1 fruit fly cellular context compared by ENCODE assay signal in genomic region chr3L:17007041-17007471, dm6.
TF ChIP-seq lines count a peak whose summit lies in the region.

No protein-coding gene starts in this region.

TF ChIP-seq in whole organism, embryonic, 481 proteins besides CTCF, POLR2A, EP300 and RAD21 (continued from another document and continues in another):
- no peak for TF ChIP-seq Dip2 (GFP tag; IDR thresholded peaks at IDR 0.05; lab: Robert Waterston, UW)
- no peak for TF ChIP-seq ERR (GFP tag; optimal IDR thresholded peaks at IDR 0.05; lab: Kevin White, UChicago)
- no peak for TF ChIP-seq TFAM (GFP tag; optimal IDR thresholded peaks at IDR 0.05; lab: Kevin White, UChicago)
- no peak for TF ChIP-seq h (optimal IDR thresholded peaks at IDR 0.05; lab: Kevin White, UChicago)
- no peak for TF ChIP-seq psq (GFP tag; optimal IDR thresholded peaks at IDR 0.05; lab: Kevin White, UChicago)
- no peak for TF ChIP-seq Sox100B (GFP tag; optimal IDR thresholded peaks at IDR 0.05; lab: Kevin White, UChicago)
- peak; percentile 53; the same call in 1 of the 2 replicates for TF ChIP-seq vvl (GFP tag; IDR thresholded peaks at IDR 0.05; lab: Robert Waterston, UW)
- no peak for TF ChIP-seq Chrac-16 (GFP tag; optimal IDR thresholded peaks at IDR 0.05; lab: Kevin White, UChicago)
- TF ChIP-seq CG11695 (GFP tag; IDR thresholded peaks at IDR 0.05; lab: Robert Waterston, UW), result peak; percentile 34; the same call in 1 of the 3 replicates
- TF ChIP-seq CG14050 (GFP tag; IDR thresholded peaks at IDR 0.05; lab: Robert Waterston, UW), result no peak
- no peak for TF ChIP-seq tll (GFP tag; optimal IDR thresholded peaks at IDR 0.05; lab: Kevin White, UChicago)
- no peak for TF ChIP-seq Dll (GFP tag; IDR thresholded peaks at IDR 0.05; lab: Robert Waterston, UW; ENCODE audit: partially characterized antibody)
- no peak for TF ChIP-seq bbx (GFP tag; IDR thresholded peaks at IDR 0.05; lab: Robert Waterston, UW; ENCODE audit: partially characterized antibody)
- peak; percentile 47 for TF ChIP-seq CG10543 (GFP tag; optimal IDR thresholded peaks at IDR 0.05; lab: Kevin White, UChicago)
- TF ChIP-seq Hr78 (GFP tag; optimal IDR thresholded peaks at IDR 0.05; lab: Kevin White, UChicago), result no peak
- TF ChIP-seq CG30403 (GFP tag; optimal IDR thresholded peaks at IDR 0.05; lab: Kevin White, UChicago), result peak; percentile 23
- no peak for TF ChIP-seq CG10431 (GFP tag; optimal IDR thresholded peaks at IDR 0.05; lab: Kevin White, UChicago)
- TF ChIP-seq CG8944 (GFP tag; optimal IDR thresholded peaks at IDR 0.05; lab: Kevin White, UChicago), result no peak
- TF ChIP-seq CG15696 (tag; optimal IDR thresholded peaks at IDR 0.05; lab: Kevin White, UChicago), result no peak
- TF ChIP-seq seq (GFP tag; IDR thresholded peaks at IDR 0.05; lab: Robert Waterston, UW), result peak; percentile 51; the same call in 1 of the 2 replicates
- TF ChIP-seq slbo (GFP tag; IDR thresholded peaks at IDR 0.05; lab: Robert Waterston, UW), result peak; percentile 76
- TF ChIP-seq bab2 (GFP tag; optimal IDR thresholded peaks at IDR 0.05; lab: Kevin White, UChicago), result no peak
- TF ChIP-seq HmgZ (tag; optimal IDR thresholded peaks at IDR 0.05; lab: Kevin White, UChicago), result peak; percentile 2
- no peak for TF ChIP-seq HLH4C (GFP tag; IDR thresholded peaks at IDR 0.05; lab: Robert Waterston, UW; ENCODE audit: partially characterized antibody)
- peak in 1 of 2 experiments; percentile 40 for TF ChIP-seq Hr51 (GFP tag; optimal IDR thresholded peaks at IDR 0.05; lab: Kevin White, UChicago)
- no peak for TF ChIP-seq amos (GFP tag; IDR thresholded peaks at IDR 0.05; lab: Robert Waterston, UW; ENCODE audit: partially characterized antibody)
- TF ChIP-seq CG12155 (GFP tag; optimal IDR thresholded peaks at IDR 0.05; lab: Kevin White, UChicago), result peak; percentile 9
- TF ChIP-seq Med (GFP tag; lab: Kevin White, UChicago), result peak; percentile 59
- peak; percentile 25 for TF ChIP-seq bcd (GFP tag; optimal IDR thresholded peaks at IDR 0.05; lab: Kevin White, UChicago)
- TF ChIP-seq chn (GFP tag; optimal IDR thresholded peaks at IDR 0.05; lab: Kevin White, UChicago), result no peak
- no peak for TF ChIP-seq CG3726 (GFP tag; IDR thresholded peaks at IDR 0.05; lab: Robert Waterston, UW)
- no peak for TF ChIP-seq CG11560 (tag; IDR thresholded peaks at IDR 0.05; lab: Robert Waterston, UW)
- TF ChIP-seq CG4282 (GFP tag; optimal IDR thresholded peaks at IDR 0.05; lab: Kevin White, UChicago), result no peak
- TF ChIP-seq CG4730 (GFP tag; IDR thresholded peaks at IDR 0.05; lab: Robert Waterston, UW), result no peak
- TF ChIP-seq ind (GFP tag; optimal IDR thresholded peaks at IDR 0.05; lab: Kevin White, UChicago), result peak; percentile 15
- TF ChIP-seq CG6854 (GFP tag; optimal IDR thresholded peaks at IDR 0.05; lab: Kevin White, UChicago), result peak; percentile 1
- TF ChIP-seq scrt (GFP tag; optimal IDR thresholded peaks at IDR 0.05; lab: Kevin White, UChicago), result no peak
- TF ChIP-seq Atf3 (GFP tag; optimal IDR thresholded peaks at IDR 0.05; lab: Kevin White, UChicago), result no peak
- no peak for TF ChIP-seq Sin3A (optimal IDR thresholded peaks at IDR 0.05; lab: Kevin White, UChicago)
- no peak for TF ChIP-seq kni (GFP tag; optimal IDR thresholded peaks at IDR 0.05; lab: Kevin White, UChicago)
- TF ChIP-seq CG12219 (GFP tag; optimal IDR thresholded peaks at IDR 0.05; lab: Kevin White, UChicago), result no peak
- TF ChIP-seq Taf1 (GFP tag; IDR thresholded peaks at IDR 0.05; lab: Robert Waterston, UW), result peak; percentile 42; the same call in 1 of the 2 replicates
- TF ChIP-seq ato (GFP tag; IDR thresholded peaks at IDR 0.05; lab: Robert Waterston, UW; ENCODE audit: partially characterized antibody), result no peak
- no peak for TF ChIP-seq YL-1 (GFP tag; optimal IDR thresholded peaks at IDR 0.05; lab: Kevin White, UChicago)
- TF ChIP-seq CG9437 (GFP tag; optimal IDR thresholded peaks at IDR 0.05; lab: Kevin White, UChicago), result peak; percentile 39
- peak; percentile 15; the same call in 1 of the 2 replicates for TF ChIP-seq CG11085 (GFP tag; IDR thresholded peaks at IDR 0.05; lab: Robert Waterston, UW)
- no peak for TF ChIP-seq HmgD (GFP tag; optimal IDR thresholded peaks at IDR 0.05; lab: Kevin White, UChicago)
- no peak for TF ChIP-seq en (GFP tag; optimal IDR thresholded peaks at IDR 0.05; lab: Kevin White, UChicago)
- TF ChIP-seq B-H2 (GFP tag; optimal IDR thresholded peaks at IDR 0.05; lab: Kevin White, UChicago), result no peak
- TF ChIP-seq CG8281 (tag; optimal IDR thresholded peaks at IDR 0.05; lab: Kevin White, UChicago), result no peak
- no peak for TF ChIP-seq so (GFP tag; IDR thresholded peaks at IDR 0.05; lab: Robert Waterston, UW)
- no peak for TF ChIP-seq sima (GFP tag; optimal IDR thresholded peaks at IDR 0.05; lab: Kevin White, UChicago)
- TF ChIP-seq CG31224 (GFP tag; IDR thresholded peaks at IDR 0.05; lab: Robert Waterston, UW), result peak; percentile 16; the same call in 1 of the 2 replicates
- no peak for TF ChIP-seq crp (GFP tag; optimal IDR thresholded peaks at IDR 0.05; lab: Kevin White, UChicago)
- no peak for TF ChIP-seq CG13296 (GFP tag; optimal IDR thresholded peaks at IDR 0.05; lab: Kevin White, UChicago)
- no peak for TF ChIP-seq zen (tag; optimal IDR thresholded peaks at IDR 0.05; lab: Kevin White, UChicago)
- no peak for TF ChIP-seq CG16813 (GFP tag; IDR thresholded peaks at IDR 0.05; lab: Robert Waterston, UW; ENCODE audit: partially characterized antibody)
- no peak for TF ChIP-seq luna (GFP tag; optimal IDR thresholded peaks at IDR 0.05; lab: Kevin White, UChicago)
- TF ChIP-seq CG10979 (tag; optimal IDR thresholded peaks at IDR 0.05; lab: Kevin White, UChicago), result peak; percentile 8
- no peak for TF ChIP-seq Nf-YA (GFP tag; IDR thresholded peaks at IDR 0.05; lab: Robert Waterston, UW)
- TF ChIP-seq CG4854 (GFP tag; optimal IDR thresholded peaks at IDR 0.05; lab: Kevin White, UChicago), result no peak
- TF ChIP-seq CG1792 (GFP tag; optimal IDR thresholded peaks at IDR 0.05; lab: Kevin White, UChicago), result no peak
- TF ChIP-seq CG11504 (tag; optimal IDR thresholded peaks at IDR 0.05; lab: Kevin White, UChicago), result peak; percentile 36
- no peak for TF ChIP-seq fd3F (GFP tag; optimal IDR thresholded peaks at IDR 0.05; lab: Kevin White, UChicago)
- TF ChIP-seq Adf1 (GFP tag; IDR thresholded peaks at IDR 0.05; lab: Robert Waterston, UW), result peak; percentile 36; the same call in 1 of the 2 replicates
- peak; percentile 56; the same call in 1 of the 2 replicates for TF ChIP-seq Drgx (GFP tag; IDR thresholded peaks at IDR 0.05; lab: Robert Waterston, UW)
- no peak for TF ChIP-seq Nf-YB (GFP tag; optimal IDR thresholded peaks at IDR 0.05; lab: Kevin White, UChicago)
- TF ChIP-seq HHEX (GFP tag; optimal IDR thresholded peaks at IDR 0.05; lab: Kevin White, UChicago), result no peak
- no peak for TF ChIP-seq Dbx (GFP tag; IDR thresholded peaks at IDR 0.05; lab: Robert Waterston, UW)
- TF ChIP-seq CG32772 (GFP tag; IDR thresholded peaks at IDR 0.05; lab: Robert Waterston, UW), result 0 out of 2 replicates have a peak, but pooled peaks have one; percentile 36
- TF ChIP-seq crc (GFP tag; optimal IDR thresholded peaks at IDR 0.05; lab: Kevin White, UChicago), result no peak
- no peak for TF ChIP-seq stc (GFP tag; IDR thresholded peaks at IDR 0.05; lab: Robert Waterston, UW)
- no peak for TF ChIP-seq pho (GFP tag; optimal IDR thresholded peaks at IDR 0.05; lab: Kevin White, UChicago)
- peak; percentile 13 for TF ChIP-seq CG18619 (GFP tag; optimal IDR thresholded peaks at IDR 0.05; lab: Kevin White, UChicago)
- TF ChIP-seq tup (GFP tag; optimal IDR thresholded peaks at IDR 0.05; lab: Kevin White, UChicago), result no peak
- TF ChIP-seq gfzf (GFP tag; optimal IDR thresholded peaks at IDR 0.05; lab: Kevin White, UChicago), result no peak
- peak; percentile 0 for TF ChIP-seq slp2 (GFP tag; optimal IDR thresholded peaks at IDR 0.05; lab: Kevin White, UChicago)
- TF ChIP-seq grn (GFP tag; optimal IDR thresholded peaks at IDR 0.05; lab: Kevin White, UChicago), result no peak
- 0 out of 3 replicates have a peak, but pooled peaks have one; percentile 28 for TF ChIP-seq H15 (GFP tag; IDR thresholded peaks at IDR 0.05; lab: Robert Waterston, UW)
- no peak for TF ChIP-seq Ets65A (GFP tag; lab: Kevin White, UChicago)
- peak; percentile 28 for TF ChIP-seq Hey (tag; optimal IDR thresholded peaks at IDR 0.05; lab: Kevin White, UChicago)
- TF ChIP-seq unc-4 (GFP tag; IDR thresholded peaks at IDR 0.05; lab: Robert Waterston, UW; ENCODE audit: partially characterized antibody), result no peak
- peak; percentile 72 for TF ChIP-seq CG32532 (GFP tag; IDR thresholded peaks at IDR 0.05; lab: Robert Waterston, UW)
- no peak for TF ChIP-seq tap (tag; optimal IDR thresholded peaks at IDR 0.05; lab: Kevin White, UChicago)
- peak; percentile 38 for TF ChIP-seq CoRest (tag; optimal IDR thresholded peaks at IDR 0.05; lab: Kevin White, UChicago)
- TF ChIP-seq GATAe (GFP tag; conservative IDR thresholded peaks at IDR 0.05; lab: Robert Waterston, UW), result 0 out of 2 replicates have a peak, but pooled peaks have one; percentile 14
- no peak for TF ChIP-seq Tbp (GFP tag; optimal IDR thresholded peaks at IDR 0.05; lab: Kevin White, UChicago)
- no peak for TF ChIP-seq CG3407 (GFP tag; optimal IDR thresholded peaks at IDR 0.05; lab: Kevin White, UChicago)
- TF ChIP-seq run (tag; optimal IDR thresholded peaks at IDR 0.05; lab: Kevin White, UChicago), result no peak
- peak; percentile 36 for TF ChIP-seq PHDP (tag; optimal IDR thresholded peaks at IDR 0.05; lab: Kevin White, UChicago)
- no peak for TF ChIP-seq CG12236 (GFP tag; optimal IDR thresholded peaks at IDR 0.05; lab: Kevin White, UChicago)
- peak; percentile 23 for TF ChIP-seq CG13424 (tag; optimal IDR thresholded peaks at IDR 0.05; lab: Kevin White, UChicago)
- TF ChIP-seq CG9817 (tag; optimal IDR thresholded peaks at IDR 0.05; lab: Kevin White, UChicago), result peak; percentile 35
- TF ChIP-seq Kr (GFP tag; optimal IDR thresholded peaks at IDR 0.05; lab: Kevin White, UChicago), result no peak
- no peak for TF ChIP-seq CG5180 (GFP tag; optimal IDR thresholded peaks at IDR 0.05; lab: Kevin White, UChicago)
- no peak for TF ChIP-seq sim (GFP tag; IDR thresholded peaks at IDR 0.05; lab: Robert Waterston, UW)
- no peak for TF ChIP-seq Usf (GFP tag; optimal IDR thresholded peaks at IDR 0.05; lab: Kevin White, UChicago)
- peak; percentile 36; the same call in 1 of the 3 replicates for TF ChIP-seq CG2199 (GFP tag; IDR thresholded peaks at IDR 0.05; lab: Robert Waterston, UW)
- TF ChIP-seq Oaz (GFP tag; IDR thresholded peaks at IDR 0.05; lab: Robert Waterston, UW), result no peak
- peak; percentile 28 for TF ChIP-seq phol (tag; optimal IDR thresholded peaks at IDR 0.05; lab: Kevin White, UChicago)
- no peak for TF ChIP-seq CG12744 (GFP tag; optimal IDR thresholded peaks at IDR 0.05; lab: Kevin White, UChicago)
- peak; percentile 46 for TF ChIP-seq grau (tag; optimal IDR thresholded peaks at IDR 0.05; lab: Kevin White, UChicago)
- TF ChIP-seq CG10274 (GFP tag; optimal IDR thresholded peaks at IDR 0.05; lab: Kevin White, UChicago), result no peak
- TF ChIP-seq D19B (GFP tag; optimal IDR thresholded peaks at IDR 0.05; lab: Kevin White, UChicago), result no peak
- TF ChIP-seq Doc2 (GFP tag; IDR thresholded peaks at IDR 0.05; lab: Robert Waterston, UW), result no peak
- no peak for TF ChIP-seq Elba2 (GFP tag; optimal IDR thresholded peaks at IDR 0.05; lab: Kevin White, UChicago)
- TF ChIP-seq MBD-R2 (GFP tag; IDR thresholded peaks at IDR 0.05; lab: Robert Waterston, UW), result no peak
- no peak for TF ChIP-seq jigr1 (GFP tag; IDR thresholded peaks at IDR 0.05; lab: Robert Waterston, UW)
- TF ChIP-seq insv (GFP tag; optimal IDR thresholded peaks at IDR 0.05; lab: Kevin White, UChicago), result no peak
- no peak for TF ChIP-seq CG34376 (GFP tag; optimal IDR thresholded peaks at IDR 0.05; lab: Kevin White, UChicago)
- peak; percentile 57; the same call in 1 of the 2 replicates for TF ChIP-seq CG17612 (GFP tag; IDR thresholded peaks at IDR 0.05; lab: Robert Waterston, UW)
- no peak for TF ChIP-seq BtbVII (GFP tag; optimal IDR thresholded peaks at IDR 0.05; lab: Kevin White, UChicago)
- no peak for TF ChIP-seq mld (GFP tag; IDR thresholded peaks at IDR 0.05; lab: Robert Waterston, UW; ENCODE audit: partially characterized antibody)
- TF ChIP-seq NfI (GFP tag; optimal IDR thresholded peaks at IDR 0.05; lab: Kevin White, UChicago), result peak; percentile 22
- no peak for TF ChIP-seq NK7.1 (GFP tag; optimal IDR thresholded peaks at IDR 0.05; lab: Kevin White, UChicago)
- no peak for TF ChIP-seq Antp (GFP tag; optimal IDR thresholded peaks at IDR 0.05; lab: Kevin White, UChicago)
- no peak for TF ChIP-seq hb (GFP tag; IDR thresholded peaks at IDR 0.05; lab: Robert Waterston, UW; ENCODE audit: partially characterized antibody)
- peak; percentile 25; the same call in 1 of the 2 replicates for TF ChIP-seq esg (GFP tag; conservative IDR thresholded peaks at IDR 0.05; lab: Robert Waterston, UW)
- no peak for TF ChIP-seq stwl (tag; optimal IDR thresholded peaks at IDR 0.05; lab: Kevin White, UChicago)
- TF ChIP-seq CG9797 (GFP tag; optimal IDR thresholded peaks at IDR 0.05; lab: Kevin White, UChicago), result no peak
- no peak for TF ChIP-seq gt (GFP tag; IDR thresholded peaks at IDR 0.05; lab: Robert Waterston, UW)
- no peak for TF ChIP-seq CG3163 (GFP tag; optimal IDR thresholded peaks at IDR 0.05; lab: Kevin White, UChicago)
- no peak for TF ChIP-seq CG31365 (tag; optimal IDR thresholded peaks at IDR 0.05; lab: Kevin White, UChicago)
- TF ChIP-seq CG6654 (GFP tag; optimal IDR thresholded peaks at IDR 0.05; lab: Kevin White, UChicago), result no peak
- peak; percentile 42 for TF ChIP-seq unpg (GFP tag; optimal IDR thresholded peaks at IDR 0.05; lab: Kevin White, UChicago)
- TF ChIP-seq CG14710 (tag; optimal IDR thresholded peaks at IDR 0.05; lab: Kevin White, UChicago), result no peak
- TF ChIP-seq Dad (GFP tag; optimal IDR thresholded peaks at IDR 0.05; lab: Kevin White, UChicago), result no peak
- no peak for TF ChIP-seq nau (GFP tag; optimal IDR thresholded peaks at IDR 0.05; lab: Kevin White, UChicago)
- no peak for TF ChIP-seq br (optimal IDR thresholded peaks at IDR 0.05; lab: Kevin White, UChicago)
- no peak for TF ChIP-seq lov (optimal IDR thresholded peaks at IDR 0.05; lab: Kevin White, UChicago)
- TF ChIP-seq lov (GFP tag; IDR thresholded peaks at IDR 0.05; lab: Robert Waterston, UW), result no peak
- no peak for TF ChIP-seq hkb (optimal IDR thresholded peaks at IDR 0.05; lab: Kevin White, UChicago)
- peak; percentile 44; the same call in 1 of the 2 replicates for TF ChIP-seq hkb (GFP tag; IDR thresholded peaks at IDR 0.05; lab: Robert Waterston, UW)
- no peak for TF ChIP-seq Bdp1 (GFP tag; optimal IDR thresholded peaks at IDR 0.05; lab: Kevin White, UChicago)
- peak; percentile 53 for TF ChIP-seq lab (GFP tag; optimal IDR thresholded peaks at IDR 0.05; lab: Kevin White, UChicago)
- no peak for TF ChIP-seq sens (GFP tag; lab: Kevin White, UChicago)
